Worm (Caenorhabditis elegans) whole organism, midembryonic: ENCODE results near the gene egl-5.

Source experiments
- T22C8.4 ChIP-seq: fragments of 200-800 bp; sonication (Bioruptor generic); IDR thresholded peaks from 2 replicates; pipeline ENCODE4 v1.3.6; 2022; ENCODE audit warnings: missing genetic modification characterization, missing compliant biosample characterization
- cog-1 ChIP-seq: sonication (generic microtip); optimal IDR thresholded peaks from 2 replicates; lab custom pipeline; 2016; ENCODE audit warnings: missing genetic modification characterization, missing compliant biosample characterization
- flt-1 ChIP-seq: fragments of 200-800 bp; sonication (Bioruptor generic); IDR thresholded peaks from 2 replicates; pipeline ENCODE4 v1.3.6; 2022; ENCODE audit warnings: missing genetic modification characterization, missing compliant biosample characterization
- med-1 ChIP-seq: sonication (generic microtip); optimal IDR thresholded peaks from 2 replicates; lab custom pipeline; 2017; ENCODE audit warnings: missing genetic modification characterization, mild to moderate bottlenecking, missing compliant biosample characterization, antibody characterized with exemption, missing genetic modification reagents; ENCODE audit not compliant: insufficient read depth
- tab-1 ChIP-seq: fragments of 200-800 bp; sonication (Bioruptor generic); IDR thresholded peaks from 2 replicates; pipeline ENCODE4 v1.3.6; 2022; ENCODE audit warnings: missing genetic modification characterization, missing compliant biosample characterization
- ztf-29 ChIP-seq: fragments of 200-800 bp; sonication (Bioruptor generic); IDR thresholded peaks from 2 replicates; pipeline ENCODE4 v1.3.6; 2022; ENCODE audit warnings: missing genetic modification reagents, missing genetic modification characterization, missing compliant biosample characterization

DNA sequence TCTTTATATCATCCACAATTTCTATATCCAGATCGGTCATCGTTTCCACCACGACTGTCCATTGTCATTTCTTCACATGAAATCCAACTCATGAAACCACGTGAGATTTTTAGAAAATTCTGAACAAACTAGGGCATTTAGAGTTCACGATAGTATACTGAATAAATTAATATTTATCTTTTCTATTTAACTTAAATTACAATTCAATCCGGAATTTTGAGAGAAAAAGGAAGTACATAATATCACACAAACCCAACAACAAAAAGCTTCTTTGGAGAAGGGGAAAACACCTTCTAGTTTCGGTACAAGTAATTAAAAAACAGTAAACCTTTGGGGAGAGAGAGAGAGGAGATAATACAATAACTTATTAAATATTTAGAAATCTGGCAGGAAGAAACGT lies 46.8 kb upstream of the egl-5 start, which contains the start of gene ZK686.5:
- no peak for TF ChIP-seq tab-1 (GFP tag; lab: Robert Waterston, UW)
- no peak for TF ChIP-seq ztf-29
- TF ChIP-seq T22C8.4 (GFP tag; lab: Robert Waterston, UW) = no peak
- no peak for TF ChIP-seq flt-1 (GFP tag; lab: Robert Waterston, UW)
- TF ChIP-seq cog-1 (tag; lab: Kevin White, UChicago) = no peak
- TF ChIP-seq med-1 (GFP tag; lab: Kevin White, UChicago) = no peak
